Fruit fly (Drosophila melanogaster): ENCODE data around the gene mthl5.

mthl5 gene

DNA sequence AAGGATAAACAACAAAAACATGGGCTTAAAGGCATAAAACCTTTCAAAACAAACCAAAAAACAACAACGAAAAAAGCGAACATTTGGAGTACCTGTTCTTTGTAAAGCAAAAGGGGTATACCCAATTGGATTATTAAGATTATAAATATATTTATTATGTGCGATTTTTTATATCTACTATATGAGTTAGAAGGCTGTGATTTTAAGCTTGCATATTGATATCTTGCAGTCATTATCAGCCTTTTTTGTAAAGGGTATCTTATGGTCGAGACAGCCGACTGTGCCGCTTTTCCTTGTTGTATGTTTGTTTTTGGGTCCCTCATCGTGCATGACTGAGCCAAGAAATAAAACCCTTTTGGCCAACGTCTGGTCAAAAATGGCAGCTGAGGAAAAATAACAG is 14.3 kb downstream of the mthl5 start (continued):
- TF ChIP-seq Trl (optimal IDR thresholded peaks at IDR 0.05) (no peak), Trl (GFP tag; optimal IDR thresholded peaks at IDR 0.05) (no peak), zen (tag; optimal IDR thresholded peaks at IDR 0.05) (peak; percentile 51), stwl (tag; optimal IDR thresholded peaks at IDR 0.05) (no peak), Myb (GFP tag; optimal IDR thresholded peaks at IDR 0.05) (no peak), CG5245 (GFP tag; optimal IDR thresholded peaks at IDR 0.05) (no peak), Elba2 (GFP tag; optimal IDR thresholded peaks at IDR 0.05) (no peak), CG43689 (GFP tag; IDR thresholded peaks at IDR 0.05) (no peak), ap (GFP tag; IDR thresholded peaks at IDR 0.05) (0 out of 2 replicates have a peak, but pooled peaks have one; percentile 12), CG7357 (GFP tag; IDR thresholded peaks at IDR 0.05) (0 out of 3 replicates have a peak, but pooled peaks have one; percentile 30), Sin3A (optimal IDR thresholded peaks at IDR 0.05) (no peak), ham (GFP tag; IDR thresholded peaks at IDR 0.05) (no peak), gfzf (GFP tag; optimal IDR thresholded peaks at IDR 0.05) (no peak), C15 (GFP tag; IDR thresholded peaks at IDR 0.05) (0 out of 3 replicates have a peak, but pooled peaks have one; percentile 23), Jarid2 (GFP tag; optimal IDR thresholded peaks at IDR 0.05) (no peak), repo (GFP tag; optimal IDR thresholded peaks at IDR 0.05) (no peak), CG42726 (GFP tag; IDR thresholded peaks at IDR 0.05; ENCODE audit: partially characterized antibody) (no peak), sens-2 (GFP tag; IDR thresholded peaks at IDR 0.05) (no peak), lilli (GFP tag; optimal IDR thresholded peaks at IDR 0.05) (no peak), peb (GFP tag; IDR thresholded peaks at IDR 0.05) (no peak), Fer2 (tag; optimal IDR thresholded peaks at IDR 0.05) (no peak), disco-r (GFP tag; optimal IDR thresholded peaks at IDR 0.05) (no peak), usp (GFP tag; optimal IDR thresholded peaks at IDR 0.05) (no peak), ems (GFP tag; optimal IDR thresholded peaks at IDR 0.05) (no peak), CG4820 (GFP tag; optimal IDR thresholded peaks at IDR 0.05) (peak; percentile 54), ara (GFP tag; IDR thresholded peaks at IDR 0.05) (peak; percentile 62; the same call in 1 of the 2 replicates), Ets65A (GFP tag) (no peak), CG10431 (GFP tag; optimal IDR thresholded peaks at IDR 0.05) (no peak), CG5180 (GFP tag; optimal IDR thresholded peaks at IDR 0.05) (peak; percentile 20), hkb (optimal IDR thresholded peaks at IDR 0.05) (no peak), hkb (GFP tag; IDR thresholded peaks at IDR 0.05) (peak; percentile 44; the same call in 1 of the 2 replicates), Hand (GFP tag; optimal IDR thresholded peaks at IDR 0.05) (no peak), stc (GFP tag; IDR thresholded peaks at IDR 0.05) (no peak), slbo (GFP tag; IDR thresholded peaks at IDR 0.05) (peak; percentile 66), toy (GFP tag; IDR thresholded peaks at IDR 0.05) (no peak), BtbVII (GFP tag; optimal IDR thresholded peaks at IDR 0.05) (peak; percentile 23), NC2β (GFP tag; optimal IDR thresholded peaks at IDR 0.05) (no peak), ro (GFP tag; IDR thresholded peaks at IDR 0.05) (no peak), Poxn (GFP tag; IDR thresholded peaks at IDR 0.05) (no peak), E2f2 (GFP tag; IDR thresholded peaks at IDR 0.05) (no peak), CG9215 (GFP tag; IDR thresholded peaks at IDR 0.05) (no peak), CG12942 (GFP tag; optimal IDR thresholded peaks at IDR 0.05) (no peak), Six4 (GFP tag; optimal IDR thresholded peaks at IDR 0.05) (peak; percentile 6), sima (GFP tag; optimal IDR thresholded peaks at IDR 0.05) (no peak), fd102C (GFP tag; optimal IDR thresholded peaks at IDR 0.05) (no peak)

DNA sequence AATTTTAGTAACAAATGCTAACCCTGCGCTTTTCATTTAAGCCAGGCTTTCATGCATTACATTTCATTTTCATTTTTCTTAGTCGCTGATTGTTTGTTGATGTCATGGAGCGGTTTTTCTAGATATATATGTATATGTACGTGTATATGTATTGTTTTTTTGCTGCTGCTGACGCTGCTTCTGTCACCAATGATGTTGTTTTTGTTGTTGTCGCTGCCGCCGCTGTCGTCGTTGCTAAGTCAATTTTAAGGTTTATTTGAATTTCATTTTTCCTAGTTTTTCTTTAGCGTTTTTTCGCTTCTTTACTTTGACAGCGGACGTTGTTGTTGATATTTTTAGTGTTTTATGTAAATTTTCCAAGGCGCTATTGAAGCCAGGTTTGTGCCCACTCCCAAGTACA is 16.8 kb downstream of the mthl5 start:
- peak; percentile 11 for TF ChIP-seq kni (GFP tag; optimal IDR thresholded peaks at IDR 0.05)
- no peak for TF ChIP-seq MTF-1 (GFP tag; optimal IDR thresholded peaks at IDR 0.05; ENCODE audit: borderline replicate concordance)
- peak; percentile 60 for TF ChIP-seq CG4360 (GFP tag; IDR thresholded peaks at IDR 0.05)
- peak; percentile 5 for TF ChIP-seq Med (GFP tag)
- no peak for TF ChIP-seq NC2β (GFP tag; optimal IDR thresholded peaks at IDR 0.05)
- no peak for TF ChIP-seq CG2202 (tag; optimal IDR thresholded peaks at IDR 0.05)
- 0 out of 4 replicates have a peak, but pooled peaks have one; percentile 47 for TF ChIP-seq chinmo (GFP tag; IDR thresholded peaks at IDR 0.05; ENCODE audit: partially characterized antibody)
- TF ChIP-seq CG10654 (GFP tag; optimal IDR thresholded peaks at IDR 0.05) = no peak
- TF ChIP-seq Adf1 (GFP tag; IDR thresholded peaks at IDR 0.05) = peak; percentile 50
- no peak for TF ChIP-seq CG7372 (GFP tag; IDR thresholded peaks at IDR 0.05)
- TF ChIP-seq ab (GFP tag; optimal IDR thresholded peaks at IDR 0.05) = no peak
- TF ChIP-seq sqz (GFP tag; optimal IDR thresholded peaks at IDR 0.05) = peak; percentile 18
- TF ChIP-seq vvl (GFP tag; IDR thresholded peaks at IDR 0.05) = 0 out of 2 replicates have a peak, but pooled peaks have one; percentile 74

Data from whole organism, embryonic.